Fruit fly (Drosophila melanogaster) whole organism, embryonic: ENCODE measurements around the gene RIOK2.

Source experiments
- Asciz ChIP-seq: fragments of 200-800 bp; sonication (Bioruptor generic); optimal IDR thresholded peaks from 2 replicates; lab custom pipeline; 2017; ENCODE audit warnings: missing biosample characterization, mild to moderate bottlenecking, missing genetic modification characterization, missing genetic modification reagents
- CG10543 ChIP-seq: fragments of 200-800 bp; sonication (Bioruptor generic); optimal IDR thresholded peaks from 3 replicates; lab custom pipeline; 2017; ENCODE audit warnings: missing biosample characterization, mild to moderate bottlenecking, missing genetic modification characterization, moderate library complexity
- CG11456 ChIP-seq: fragments of 200-800 bp; sonication (Bioruptor generic); IDR thresholded peaks from 3 replicates; pipeline ENCODE4 v1.3.6; 2022; ENCODE audit warnings: missing biosample characterization, missing genetic modification characterization
- CG11723 ChIP-seq: fragments of 200-800 bp; sonication (Bioruptor generic); optimal IDR thresholded peaks from 2 replicates; lab custom pipeline; 2017; ENCODE audit warnings: missing biosample characterization, mild to moderate bottlenecking, missing genetic modification characterization
- CG1233 ChIP-seq: fragments of 200-800 bp; sonication (Bioruptor generic); optimal IDR thresholded peaks from 4 replicates; lab custom pipeline; 2018; ENCODE audit warnings: missing biosample characterization, mild to moderate bottlenecking, missing genetic modification characterization
- CG1603 ChIP-seq: fragments of 200-800 bp; sonication (Bioruptor generic); optimal IDR thresholded peaks from 2 replicates; lab custom pipeline; 2019; ENCODE audit warnings: missing biosample characterization, mild to moderate bottlenecking, missing genetic modification characterization, moderate library complexity
- CG1647 ChIP-seq: fragments of 200-800 bp; sonication (Bioruptor generic); optimal IDR thresholded peaks from 3 replicates; lab custom pipeline; 2016; ENCODE audit warnings: missing biosample characterization, missing genetic modification characterization
- CG1792 ChIP-seq: fragments of 200-800 bp; sonication (Bioruptor generic); optimal IDR thresholded peaks from 2 replicates; lab custom pipeline; 2016; ENCODE audit warnings: missing biosample characterization, missing genetic modification characterization
- CG31365 ChIP-seq: fragments of 200-800 bp; sonication (Bioruptor generic); optimal IDR thresholded peaks from 2 replicates; lab custom pipeline; 2018; ENCODE audit warnings: missing biosample characterization, mild to moderate bottlenecking, missing genetic modification characterization
- CG32772 ChIP-seq: fragments of 200-800 bp; sonication (Bioruptor generic); IDR thresholded peaks from 2 replicates; pipeline ENCODE4 v1.3.6; 2022; ENCODE audit warnings: missing biosample characterization, missing genetic modification characterization
- CG3726 ChIP-seq: fragments of 200-800 bp; sonication (Bioruptor generic); IDR thresholded peaks from 3 replicates; pipeline ENCODE4, ENCODE4 v1.3.6; 2022; ENCODE audit warnings: missing biosample characterization, missing genetic modification characterization
- CG3847 ChIP-seq: fragments of 200-800 bp; sonication (Bioruptor generic); IDR thresholded peaks from 2 replicates; pipeline ENCODE4 v1.3.6; 2022; ENCODE audit warnings: missing biosample characterization, missing genetic modification characterization
- CG4424 ChIP-seq: fragments of 200-800 bp; sonication (Bioruptor generic); optimal IDR thresholded peaks from 3 replicates; lab custom pipeline; 2016; ENCODE audit warnings: missing biosample characterization, missing genetic modification characterization
- CG4617 ChIP-seq: fragments of 200-800 bp; sonication (Bioruptor generic); optimal IDR thresholded peaks from 3 replicates; lab custom pipeline; 2016; ENCODE audit warnings: missing biosample characterization, missing genetic modification characterization, borderline replicate concordance
- CG4730 ChIP-seq: fragments of 200-800 bp; sonication (Bioruptor generic); IDR thresholded peaks from 2 replicates; pipeline ENCODE4 v1.3.6; 2022; ENCODE audit warnings: missing biosample characterization, missing genetic modification characterization
- CG6689 ChIP-seq: fragments of 200-800 bp; sonication (Bioruptor generic); IDR thresholded peaks from 2 replicates; pipeline ENCODE4 v1.3.6; 2022; ENCODE audit warnings: missing biosample characterization, missing genetic modification characterization
- CG7357 ChIP-seq: fragments of 200-800 bp; sonication (Bioruptor generic); IDR thresholded peaks from 3 replicates; pipeline ENCODE4 v1.3.6; 2022; ENCODE audit warnings: missing biosample characterization, missing genetic modification characterization
- CG8478 ChIP-seq: fragments of >200 bp; optimal IDR thresholded peaks from 2 replicates; lab custom pipeline; 2018
- CG9797 ChIP-seq: fragments of 200-800 bp; sonication (Bioruptor generic); optimal IDR thresholded peaks from 3 replicates; lab custom pipeline; 2018; ENCODE audit warnings: missing biosample characterization, mild to moderate bottlenecking, missing genetic modification characterization
- Camta ChIP-seq: fragments of 200-800 bp; sonication (Bioruptor generic); optimal IDR thresholded peaks from 2 replicates; lab custom pipeline; 2016; ENCODE audit warnings: missing biosample characterization, missing genetic modification characterization
- D ChIP-seq, 2 experiments: fragments of 200-800 bp in 1 of 2; fragments of >200 bp in 1 of 2; sonication (Bioruptor generic) in 1 of 2; optimal IDR thresholded peaks; 2 replicates in 1 of 2; 3 replicates in 1 of 2; lab custom pipeline; 2017; ENCODE audit warnings: mild to moderate bottlenecking in 1 of 2, missing biosample characterization in 1 of 2, missing genetic modification characterization in 1 of 2, missing genetic modification reagents in 1 of 2
- Dll ChIP-seq: fragments of 200-800 bp; sonication (Bioruptor generic); IDR thresholded peaks from 4 replicates; pipeline ENCODE4 v1.3.6; 2022; ENCODE audit warnings: missing biosample characterization, missing genetic modification characterization; ENCODE audit not compliant: partially characterized antibody
- Doc2 ChIP-seq: fragments of 200-800 bp; sonication (Bioruptor generic); IDR thresholded peaks from 2 replicates; pipeline ENCODE4 v1.3.6; 2022; ENCODE audit warnings: missing biosample characterization, missing genetic modification characterization
- E2f1 ChIP-seq: fragments of 200-800 bp; sonication (Bioruptor generic); IDR thresholded peaks from 2 replicates; pipeline ENCODE4 v1.3.6; 2022; ENCODE audit warnings: missing biosample characterization, missing genetic modification characterization
- HLHmδ ChIP-seq: fragments of 200-800 bp; sonication (Bioruptor generic); optimal IDR thresholded peaks from 2 replicates; lab custom pipeline; 2018; ENCODE audit warnings: missing biosample characterization, mild to moderate bottlenecking, missing genetic modification characterization, moderate library complexity
- Med ChIP-seq: fragments of 200-800 bp; sonication (Bioruptor generic); peaks from one replicate; lab custom pipeline; 2016; ENCODE audit warnings: missing biosample characterization, missing genetic modification characterization, mild to moderate bottlenecking, inconsistent platforms, moderate library complexity
- Nf-YC ChIP-seq: fragments of 200-800 bp; optimal IDR thresholded peaks from 3 replicates; lab custom pipeline; 2019; ENCODE audit warnings: missing biosample characterization, mild to moderate bottlenecking, missing genetic modification characterization, moderate library complexity
- Pdp1 ChIP-seq, 2 experiments: fragments of 200-800 bp; sonication (Bioruptor generic); optimal IDR thresholded peaks; 3 replicates each; lab custom pipeline; 2016; ENCODE audit warnings: missing biosample characterization in 2 of 2, missing genetic modification characterization in 2 of 2, mild to moderate bottlenecking in 1 of 2, moderate library complexity in 1 of 2
- Tbp ChIP-seq: fragments of >200 bp; optimal IDR thresholded peaks from 2 replicates; lab custom pipeline; 2018; ENCODE audit warnings: missing biosample characterization, missing genetic modification characterization
- Vsx1 ChIP-seq: fragments of 200-800 bp; sonication (Bioruptor generic); optimal IDR thresholded peaks from 2 replicates; lab custom pipeline; 2017; ENCODE audit warnings: missing biosample characterization, mild to moderate bottlenecking, missing genetic modification characterization, missing genetic modification reagents
- abd-A ChIP-seq: fragments of 200-800 bp; sonication (Bioruptor generic); optimal IDR thresholded peaks from 3 replicates; lab custom pipeline; 2019; ENCODE audit warnings: missing biosample characterization, mild to moderate bottlenecking, missing genetic modification characterization, moderate library complexity
- ash1 ChIP-seq: fragments of 200-800 bp; sonication (Bioruptor generic); optimal IDR thresholded peaks from 2 replicates; lab custom pipeline; 2018; ENCODE audit warnings: missing biosample characterization, mild to moderate bottlenecking, missing genetic modification characterization
- cas ChIP-seq: fragments of 200-800 bp; sonication (Bioruptor generic); IDR thresholded peaks from 2 replicates; pipeline ENCODE4 v1.3.6; 2022; ENCODE audit warnings: missing biosample characterization, missing genetic modification characterization
- chinmo ChIP-seq: fragments of 200-800 bp; sonication (Bioruptor generic); IDR thresholded peaks from 4 replicates; pipeline ENCODE4 v1.3.6; 2022; ENCODE audit warnings: missing biosample characterization, missing genetic modification characterization; ENCODE audit not compliant: partially characterized antibody
- corto ChIP-seq: fragments of 200-800 bp; sonication (Bioruptor generic); optimal IDR thresholded peaks from 2 replicates; lab custom pipeline; 2016; ENCODE audit warnings: missing biosample characterization, mild to moderate bottlenecking, missing genetic modification characterization, moderate library complexity
- croc ChIP-seq: fragments of 200-800 bp; sonication (Bioruptor generic); conservative IDR thresholded peaks from 3 replicates; pipeline ENCODE4 v1.3.6; 2022; ENCODE audit warnings: missing biosample characterization, missing genetic modification characterization
- crol ChIP-seq: fragments of 200-800 bp; sonication (Bioruptor generic); IDR thresholded peaks from 2 replicates; pipeline ENCODE4 v1.3.6; 2022; ENCODE audit warnings: missing biosample characterization, missing genetic modification characterization
- dmrt11E ChIP-seq: fragments of 200-800 bp; sonication (Bioruptor generic); optimal IDR thresholded peaks from 3 replicates; lab custom pipeline; 2018; ENCODE audit warnings: missing biosample characterization, mild to moderate bottlenecking, missing genetic modification characterization, moderate library complexity
- ewg ChIP-seq: fragments of 200-800 bp; sonication (Bioruptor generic); optimal IDR thresholded peaks from 3 replicates; lab custom pipeline; 2017; ENCODE audit warnings: mild to moderate bottlenecking, missing biosample characterization, missing genetic modification reagents, missing genetic modification characterization
- fd3F ChIP-seq: fragments of 200-800 bp; sonication (Bioruptor generic); optimal IDR thresholded peaks from 2 replicates; lab custom pipeline; 2018; ENCODE audit warnings: missing biosample characterization, mild to moderate bottlenecking, missing genetic modification characterization, moderate library complexity
- gt ChIP-seq: fragments of 200-800 bp; sonication (Bioruptor generic); IDR thresholded peaks from 2 replicates; pipeline ENCODE4 v1.3.6; 2022; ENCODE audit warnings: missing biosample characterization, missing genetic modification characterization
- pita ChIP-seq: fragments of 200-800 bp; sonication (Bioruptor generic); optimal IDR thresholded peaks from 2 replicates; lab custom pipeline; 2017; ENCODE audit warnings: missing biosample characterization, mild to moderate bottlenecking, missing genetic modification characterization
- pnt ChIP-seq: fragments of 200-800 bp; sonication (Bioruptor generic); optimal IDR thresholded peaks from 3 replicates; lab custom pipeline; 2016; ENCODE audit warnings: missing biosample characterization, missing genetic modification characterization
- repo ChIP-seq: fragments of 200-800 bp; sonication (Bioruptor generic); optimal IDR thresholded peaks from 2 replicates; lab custom pipeline; 2016; ENCODE audit warnings: missing biosample characterization, missing genetic modification characterization
- so ChIP-seq: fragments of 200-800 bp; sonication (Bioruptor generic); IDR thresholded peaks from 3 replicates; pipeline ENCODE4 v1.3.6; 2022; ENCODE audit warnings: missing biosample characterization, missing genetic modification characterization
- tgo ChIP-seq: fragments of 200-800 bp; sonication (Bioruptor generic); IDR thresholded peaks from 3 replicates; pipeline ENCODE4 v1.3.6; 2022; ENCODE audit warnings: missing biosample characterization, missing genetic modification characterization
- wor ChIP-seq: fragments of 200-800 bp; sonication (Bioruptor generic); IDR thresholded peaks from 2 replicates; pipeline ENCODE4 v1.3.6; 2022; ENCODE audit warnings: missing biosample characterization, missing genetic modification characterization
- zen ChIP-seq: fragments of 200-800 bp; sonication (Bioruptor generic); optimal IDR thresholded peaks from 3 replicates; lab custom pipeline; 2018; ENCODE audit warnings: missing biosample characterization, mild to moderate bottlenecking, missing genetic modification characterization, moderate library complexity
- zfh1 ChIP-seq: fragments of 200-800 bp; sonication (Bioruptor generic); IDR thresholded peaks from 3 replicates; pipeline ENCODE4 v1.3.6; 2022; ENCODE audit warnings: missing biosample characterization, missing genetic modification characterization
- zfh2 ChIP-seq: fragments of 200-800 bp; sonication (Bioruptor generic); optimal IDR thresholded peaks from 2 replicates; lab custom pipeline; 2016; ENCODE audit warnings: missing biosample characterization, missing genetic modification characterization

RIOK2 gene

DNA sequence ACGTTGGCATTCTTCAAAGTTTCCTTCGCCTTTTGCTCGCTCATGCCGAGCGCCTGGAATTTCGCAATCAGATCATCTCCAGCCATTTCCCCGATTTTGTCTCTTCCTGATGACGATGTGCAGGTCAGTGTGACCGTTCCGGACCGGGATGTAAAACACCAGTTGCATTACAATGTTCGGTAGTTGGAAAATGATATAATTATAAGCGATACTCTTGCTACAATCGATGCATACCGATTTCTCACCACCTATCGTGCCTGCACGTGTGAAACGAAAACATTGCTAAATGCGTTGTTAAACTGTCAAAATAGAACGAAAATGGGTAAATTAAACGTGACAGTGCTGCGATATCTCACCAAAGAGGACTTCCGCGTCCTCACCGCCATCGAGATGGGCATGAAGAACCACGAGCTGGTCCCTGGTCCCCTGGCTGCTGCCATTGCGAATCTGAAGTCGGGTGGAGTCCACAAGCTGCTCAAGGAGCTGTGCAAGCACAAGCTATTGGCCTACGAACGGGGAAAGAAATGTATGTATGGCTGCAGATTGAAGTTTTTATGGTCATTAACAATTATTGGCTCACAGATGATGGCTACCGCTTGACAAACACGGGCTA is at the start of gene RIOK2, which contains the start of gene GlnRS (continued):
- TF ChIP-seq Vsx1 (no peak), fd3F (GFP tag; lab: Kevin White, UChicago) (no peak), repo (GFP tag; lab: Kevin White, UChicago) (no peak), D (optimal IDR thresholded peaks at IDR 0.05; lab: Kevin White, UChicago) (peak; percentile 24), D (GFP tag; optimal IDR thresholded peaks at IDR 0.05; lab: Kevin White, UChicago) (no peak), zen (tag; lab: Kevin White, UChicago) (peak; percentile 41), CG4617 (GFP tag; lab: Kevin White, UChicago) (peak; percentile 94), CG11723 (GFP tag; lab: Kevin White, UChicago) (no peak), CG3847 (GFP tag; lab: Robert Waterston, UW) (peak; percentile 45; the same call in 1 of the 2 replicates), cas (GFP tag; lab: Robert Waterston, UW) (0 out of 2 replicates have a peak, but pooled peaks have one; percentile 13), CG8478 (lab: Kevin White, UChicago) (no peak), CG4424 (GFP tag; lab: Kevin White, UChicago) (no peak), Camta (GFP tag; lab: Kevin White, UChicago) (no peak), so (GFP tag; lab: Robert Waterston, UW) (no peak), Pdp1 (GFP tag; optimal IDR thresholded peaks at IDR 0.05; lab: Kevin White, UChicago) (no peak), zfh1 (no peak), abd-A (tag; lab: Kevin White, UChicago) (no peak), CG32772 (GFP tag; lab: Robert Waterston, UW) (no peak), CG1603 (tag; lab: Kevin White, UChicago) (peak; percentile 94), CG1792 (no peak), Asciz (no peak), Tbp (GFP tag; lab: Kevin White, UChicago) (peak; percentile 12), Dll (GFP tag; lab: Robert Waterston, UW) (peak; percentile 95), CG6689 (GFP tag; lab: Robert Waterston, UW) (no peak), croc (GFP tag; lab: Robert Waterston, UW) (no peak; the same call in 2 of the 3 replicates), CG31365 (tag; lab: Kevin White, UChicago) (no peak), Nf-YC (tag; lab: Kevin White, UChicago) (no peak), E2f1 (GFP tag; lab: Robert Waterston, UW) (no peak), pita (GFP tag; lab: Kevin White, UChicago) (no peak), CG11456 (GFP tag; lab: Robert Waterston, UW) (no peak), Med (GFP tag; lab: Kevin White, UChicago) (peak; percentile 78), CG7357 (GFP tag; lab: Robert Waterston, UW) (peak; percentile 99), CG1647 (GFP tag; lab: Kevin White, UChicago) (no peak), wor (GFP tag; lab: Robert Waterston, UW) (no peak), zfh2 (GFP tag; lab: Kevin White, UChicago) (peak; percentile 27), CG9797 (GFP tag; lab: Kevin White, UChicago) (peak; percentile 94), dmrt11E (tag; lab: Kevin White, UChicago) (no peak), corto (GFP tag; lab: Kevin White, UChicago) (no peak), CG1233 (GFP tag; lab: Kevin White, UChicago) (no peak), ash1 (GFP tag; lab: Kevin White, UChicago) (no peak), HLHmδ (no peak), CG3726 (GFP tag; lab: Robert Waterston, UW) (no peak), gt (GFP tag; lab: Robert Waterston, UW) (no peak), chinmo (GFP tag; lab: Robert Waterston, UW) (peak; percentile 100), CG10543 (GFP tag; lab: Kevin White, UChicago) (no peak), pnt (no peak), crol (no peak), Doc2 (GFP tag; lab: Robert Waterston, UW) (no peak), CG4730 (GFP tag; lab: Robert Waterston, UW) (no peak), ewg (no peak), tgo (GFP tag; lab: Robert Waterston, UW) (no peak)
